In genomic region chr3R:24025715-24026467, dm6 we compare ENCODE assay signal across 1 fruit fly cellular context.
TF ChIP-seq lines count a peak whose summit lies in the region.

No protein-coding gene starts in this region.

TF ChIP-seq in whole organism, embryonic, 481 proteins besides CTCF, POLR2A, EP300 and RAD21 (continued from another document):
- TF ChIP-seq phol (tag; optimal IDR thresholded peaks at IDR 0.05; lab: Kevin White, UChicago) (peak; percentile 7), p53 (GFP tag; optimal IDR thresholded peaks at IDR 0.05; lab: Kevin White, UChicago) (no peak), grau (tag; optimal IDR thresholded peaks at IDR 0.05; lab: Kevin White, UChicago) (peak; percentile 54), CG12299 (tag; optimal IDR thresholded peaks at IDR 0.05; lab: Kevin White, UChicago) (no peak), dmrt99B (tag; optimal IDR thresholded peaks at IDR 0.05; lab: Kevin White, UChicago) (peak; percentile 54)
